Worm (Caenorhabditis elegans) whole organism, young adult: Measurements from ENCODE around the gene T04F8.2.

ENCODE experiments used
- F33H1.4 ChIP-seq: fragments of 200-800 bp; sonication (Bioruptor generic); IDR thresholded peaks from 2 replicates; pipeline ENCODE4 v1.3.6; 2022; ENCODE audit warnings: missing genetic modification reagents, missing genetic modification characterization, missing compliant biosample characterization
- F52B5.7 ChIP-seq: sonication (generic microtip); optimal IDR thresholded peaks from 2 replicates; lab custom pipeline; 2016; ENCODE audit warnings: mild to moderate bottlenecking, missing genetic modification characterization, missing compliant biosample characterization
- F55B11.4 ChIP-seq: sonication (generic microtip); optimal IDR thresholded peaks from 2 replicates; lab custom pipeline; 2016; ENCODE audit warnings: missing compliant biosample characterization, missing genetic modification characterization, borderline replicate concordance; ENCODE audit not compliant: insufficient read depth
- F57C9.4 ChIP-seq: sonication (generic microtip); optimal IDR thresholded peaks from 2 replicates; lab custom pipeline; 2017; ENCODE audit warnings: mild to moderate bottlenecking, missing genetic modification characterization, missing compliant biosample characterization
- T07F8.4 ChIP-seq: sonication (generic microtip); optimal IDR thresholded peaks from 2 replicates; lab custom pipeline; 2016; ENCODE audit warnings: mild to moderate bottlenecking, missing genetic modification characterization, moderate library complexity, missing compliant biosample characterization
- T26A5.8 ChIP-seq: sonication (generic microtip); optimal IDR thresholded peaks from 2 replicates; lab custom pipeline; 2016; ENCODE audit warnings: missing genetic modification characterization, missing compliant biosample characterization
- Y67H2A.10 ChIP-seq: fragments of 200-800 bp; sonication (Bioruptor generic); conservative IDR thresholded peaks from 2 replicates; pipeline ENCODE4 v1.3.6; 2022; ENCODE audit warnings: missing genetic modification reagents, missing genetic modification characterization, missing compliant biosample characterization
- ZK185.1 ChIP-seq: sonication (generic microtip); optimal IDR thresholded peaks from 2 replicates; lab custom pipeline; 2016; ENCODE audit warnings: mild to moderate bottlenecking, missing genetic modification characterization, missing compliant biosample characterization; ENCODE audit not compliant: poor library complexity, severe bottlenecking
- attf-3 ChIP-seq: fragments of 200-800 bp; sonication (Bioruptor generic); conservative IDR thresholded peaks from 2 replicates; pipeline ENCODE4 v1.3.6; 2022; ENCODE audit warnings: missing genetic modification reagents, missing genetic modification characterization, missing compliant biosample characterization
- attf-5 ChIP-seq: fragments of 200-800 bp; sonication (Bioruptor generic); optimal IDR thresholded peaks from 2 replicates; lab custom pipeline; 2018; ENCODE audit warnings: mild to moderate bottlenecking, missing genetic modification characterization, missing compliant biosample characterization
- bed-2 ChIP-seq: fragments of 200-800 bp; sonication (Bioruptor generic); IDR thresholded peaks from 2 replicates; pipeline ENCODE4 v1.3.6; 2022; ENCODE audit warnings: missing genetic modification reagents, missing genetic modification characterization, missing compliant biosample characterization
- cebp-2 ChIP-seq: fragments of 200-800 bp; sonication (Bioruptor generic); IDR thresholded peaks from 2 replicates; pipeline ENCODE4 v1.3.6; 2022; ENCODE audit warnings: missing genetic modification characterization, missing compliant biosample characterization
- ceh-27 ChIP-seq: fragments of 200-800 bp; sonication (Bioruptor generic); optimal IDR thresholded peaks from 2 replicates; lab custom pipeline; 2018; ENCODE audit warnings: mild to moderate bottlenecking, missing genetic modification characterization, moderate library complexity, missing compliant biosample characterization
- chd-7 ChIP-seq: sonication (generic microtip); optimal IDR thresholded peaks from 2 replicates; lab custom pipeline; 2016; ENCODE audit warnings: mild to moderate bottlenecking, missing genetic modification characterization, moderate library complexity, missing compliant biosample characterization
- efl-1 ChIP-seq: fragments of 150-350 bp; optimal IDR thresholded peaks from 2 replicates; lab custom pipeline; 2014; ENCODE audit warnings: missing biosample characterization, missing genetic modification reagents, missing genetic modification characterization
- ets-4 ChIP-seq: fragments of 200-800 bp; sonication (Bioruptor generic); optimal IDR thresholded peaks from 2 replicates; lab custom pipeline; 2018; ENCODE audit warnings: mild to moderate bottlenecking, missing genetic modification characterization, missing compliant biosample characterization
- hmg-1.2 ChIP-seq: fragments of 200-800 bp; sonication (Bioruptor generic); IDR thresholded peaks from 2 replicates; pipeline ENCODE4 v1.3.6; 2022; ENCODE audit warnings: missing genetic modification reagents, missing genetic modification characterization, missing compliant biosample characterization
- hrde-1 ChIP-seq: sonication (generic microtip); optimal IDR thresholded peaks from 2 replicates; lab custom pipeline; 2016; ENCODE audit warnings: missing genetic modification characterization, mild to moderate bottlenecking, missing compliant biosample characterization, moderate library complexity, missing genotype, missing genetic modification reagents, borderline replicate concordance
- let-607 ChIP-seq, 2 experiments: fragments of 200-800 bp in 1 of 2; sonication (Bioruptor generic) in 1 of 2; sonication (generic microtip) in 1 of 2; optimal IDR thresholded peaks; 2 replicates each; lab custom pipeline; 2016 to 2018; ENCODE audit warnings: mild to moderate bottlenecking in 2 of 2, missing compliant biosample characterization in 2 of 2, missing genetic modification characterization in 2 of 2, moderate library complexity in 2 of 2, missing genotype in 1 of 2
- lin-26 ChIP-seq: fragments of 200-800 bp; sonication (Bioruptor generic); IDR thresholded peaks from 2 replicates; pipeline ENCODE4 v1.3.6; 2022; ENCODE audit warnings: missing genetic modification reagents, missing genetic modification characterization, missing compliant biosample characterization
- lin-35 ChIP-seq, 3 experiments: fragments of 150-350 bp in 2 of 3; sonication (generic microtip) in 1 of 3; optimal IDR thresholded peaks; 2 replicates each; lab custom pipeline; 2014 to 2018; ENCODE audit warnings: missing biosample characterization in 3 of 3, missing genetic modification characterization in 3 of 3, missing genetic modification reagents in 3 of 3
- lin-40 ChIP-seq: sonication (generic microtip); optimal IDR thresholded peaks from 2 replicates; lab custom pipeline; 2016; ENCODE audit warnings: missing genetic modification characterization, mild to moderate bottlenecking, missing compliant biosample characterization, missing genotype, missing genetic modification reagents
- lin-54 ChIP-seq: fragments of 200-800 bp; sonication (Bioruptor generic); optimal IDR thresholded peaks from 2 replicates; lab custom pipeline; 2018; ENCODE audit warnings: mild to moderate bottlenecking, missing genetic modification characterization, missing compliant biosample characterization
- nhr-80 ChIP-seq: sonication (generic microtip); optimal IDR thresholded peaks from 2 replicates; lab custom pipeline; 2016; ENCODE audit warnings: missing genetic modification characterization, missing compliant biosample characterization
- pbrm-1 ChIP-seq: fragments of 200-800 bp; sonication (Bioruptor generic); IDR thresholded peaks from 2 replicates; pipeline ENCODE4 v1.3.6; 2022; ENCODE audit warnings: missing genetic modification reagents, missing genetic modification characterization, missing compliant biosample characterization
- pha-4 ChIP-seq: fragments of 150-350 bp; sonication (generic microtip); optimal IDR thresholded peaks from 2 replicates; lab custom pipeline; 2014; ENCODE audit warnings: missing biosample characterization, missing genetic modification reagents, missing genetic modification characterization
- rec-8 ChIP-seq, 2 experiments: sonication (generic microtip); optimal IDR thresholded peaks; 2 replicates each; lab custom pipeline; 2016; ENCODE audit warnings: mild to moderate bottlenecking in 2 of 2, missing genetic modification characterization in 2 of 2, missing genetic modification reagents in 2 of 2, missing genotype in 2 of 2, missing biosample characterization in 1 of 2, missing compliant biosample characterization in 1 of 2, moderate library complexity in 1 of 2
- snpc-1.3 ChIP-seq: sonication (generic microtip); optimal IDR thresholded peaks from 2 replicates; lab custom pipeline; 2017; ENCODE audit warnings: missing genetic modification characterization, mild to moderate bottlenecking, missing compliant biosample characterization, antibody characterized with exemption, moderate library complexity, missing genotype, missing genetic modification reagents; ENCODE audit not compliant: insufficient read depth
- snpc-4 ChIP-seq, 5 experiments: fragments of 150-350 bp in 1 of 5; sonication (generic microtip) in 4 of 5; optimal IDR thresholded peaks; 2 replicates each; lab custom pipeline; 2014 to 2018; ENCODE audit warnings: missing genetic modification characterization in 5 of 5, missing biosample characterization in 3 of 5, antibody characterized with exemption in 2 of 5, mild to moderate bottlenecking in 2 of 5, missing compliant biosample characterization in 2 of 5, missing genotype in 2 of 5, moderate library complexity in 2 of 5, missing genetic modification reagents in 1 of 5
- unc-130 ChIP-seq: sonication (generic microtip); optimal IDR thresholded peaks from 2 replicates; lab custom pipeline; 2016; ENCODE audit warnings: missing genetic modification reagents, missing genetic modification characterization, missing compliant biosample characterization
- ztf-3 ChIP-seq: fragments of 200-800 bp; sonication (Bioruptor generic); optimal IDR thresholded peaks from 2 replicates; lab custom pipeline; 2018; ENCODE audit warnings: mild to moderate bottlenecking, missing genetic modification characterization, missing compliant biosample characterization

The T04F8.2 gene

ce11 chrX:11656519-11657006 lies at the start of gene T04F8.2 (continued):
- TF ChIP-seq F52B5.7 (tag; lab: Kevin White, UChicago) (no peak), F33H1.4 (GFP tag; lab: Robert Waterston, UW) (no peak), lin-26 (GFP tag; lab: Robert Waterston, UW) (peak; percentile 37; the same call in 1 of the 2 replicates), attf-5 (peak; percentile 52), let-607 (tag; optimal IDR thresholded peaks at IDR 0.05; lab: Kevin White, UChicago) (peak; percentile 94), ceh-27 (GFP tag; lab: Kevin White, UChicago) (peak; percentile 39), lin-40 (peak; percentile 67), unc-130 (GFP tag; lab: Kevin White, UChicago) (no peak), nhr-80 (tag; lab: Kevin White, UChicago) (peak; percentile 91)

ce11 chrX:11702236-11702635 lies 45.9 kb upstream of the T04F8.2 start, which contains the start of gene C44C10.3:
Gene C44C10.3 (plus strand): TSS chrX:11702536.
- no peak for TF ChIP-seq ets-4

DNA sequence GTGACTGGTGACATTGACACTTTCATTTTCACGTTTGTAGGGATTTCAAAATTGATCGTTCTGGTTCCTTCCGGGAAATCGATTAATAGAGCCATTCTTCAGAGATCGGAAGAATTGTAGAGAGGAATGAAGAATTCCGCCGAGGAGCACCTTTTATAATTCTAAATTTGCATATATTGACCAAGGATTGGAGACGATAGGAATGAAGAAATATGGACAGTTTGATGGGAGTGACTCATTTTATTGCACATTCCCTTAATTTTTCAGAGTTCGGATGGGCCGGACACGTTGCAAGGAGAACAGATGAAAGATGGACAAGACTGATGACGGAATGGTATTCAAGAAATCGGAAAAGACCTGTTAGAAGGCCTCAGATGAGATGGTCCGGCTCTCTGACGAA lies 43.9 kb upstream of the T04F8.2 start, which contains the start of gene C44C10.15:
Gene C44C10.15 (minus strand): TSS at position 101 of the 400 bp plus-strand sequence.
- TF ChIP-seq cebp-2 (GFP tag; lab: Robert Waterston, UW) = no peak
- TF ChIP-seq snpc-4 (GFP tag; optimal IDR thresholded peaks at IDR 0.05; lab: Kevin White, UChicago) = no peak
- TF ChIP-seq snpc-4 (tag; optimal IDR thresholded peaks at IDR 0.05; lab: Kevin White, UChicago) = no peak
- no peak for TF ChIP-seq hrde-1 (tag; lab: Kevin White, UChicago)
- no peak for TF ChIP-seq Y67H2A.10 (GFP tag; lab: Robert Waterston, UW)
- no peak for TF ChIP-seq F55B11.4
- no peak for TF ChIP-seq bed-2
- no peak for TF ChIP-seq efl-1 (GFP tag; lab: Kevin White, UChicago)
- no peak for TF ChIP-seq lin-26 (GFP tag; lab: Robert Waterston, UW)
- no peak for TF ChIP-seq pha-4 (tag; lab: Kevin White, UChicago)
- no peak for TF ChIP-seq nhr-80 (tag; lab: Kevin White, UChicago)
- no peak for TF ChIP-seq chd-7 (tag; lab: Kevin White, UChicago)
- no peak for TF ChIP-seq snpc-1.3 (tag; lab: Kevin White, UChicago)
- TF ChIP-seq ztf-3 (GFP tag; lab: Kevin White, UChicago) = no peak
- no peak for TF ChIP-seq pbrm-1
- TF ChIP-seq hmg-1.2 (GFP tag; lab: Robert Waterston, UW) = no peak
- TF ChIP-seq F57C9.4 = no peak

ce11 chrX:11696696-11697095 lies 40.3 kb upstream of the T04F8.2 start, which contains the start of gene C44C10.12:
Gene C44C10.12 (plus strand): TSS chrX:11696996.
- TF ChIP-seq attf-3 (GFP tag; lab: Robert Waterston, UW) = no peak
- TF ChIP-seq lin-54 (GFP tag; lab: Kevin White, UChicago) = no peak
- no peak for TF ChIP-seq lin-35 (GFP tag; optimal IDR thresholded peaks at IDR 0.05; lab: Kevin White, UChicago)
- TF ChIP-seq rec-8 (tag; optimal IDR thresholded peaks at IDR 0.05; lab: Kevin White, UChicago) = no peak

- TF ChIP-seq ceh-27 (GFP tag; lab: Kevin White, UChicago) (peak; percentile 3), T07F8.4 (tag; lab: Kevin White, UChicago) (no peak), ZK185.1 (peak; percentile 55), lin-54 (GFP tag; lab: Kevin White, UChicago) (no peak), nhr-80 (tag; lab: Kevin White, UChicago) (peak; percentile 51), lin-26 (GFP tag; lab: Robert Waterston, UW) (no peak), attf-5 (peak; percentile 40), T26A5.8 (tag; lab: Kevin White, UChicago) (no peak)
Measured at ce11 chrX:11693092-11693491, 36.7 kb upstream of the T04F8.2 start, which contains the start of gene smcl-1. Gene smcl-1 (plus strand): TSS chrX:11693464.
